Fruit fly (Drosophila melanogaster): ENCODE measurements around the gene cup.

- TF ChIP-seq CG10348 (GFP tag; IDR thresholded peaks at IDR 0.05) (no peak), CG34367 (tag; optimal IDR thresholded peaks at IDR 0.05) (no peak), CG9948 (tag; optimal IDR thresholded peaks at IDR 0.05) (no peak), CG4496 (GFP tag; IDR thresholded peaks at IDR 0.05) (no peak), Pif1B (GFP tag; optimal IDR thresholded peaks at IDR 0.05) (no peak)
Observed at dm6 chr2L:6677453-6677852, 14.0 kb downstream of the cup start, which contains the start of gene Nse1.
